Fruit fly (Drosophila melanogaster): ENCODE results near the gene CG42505.

The CG42505 gene

DNA sequence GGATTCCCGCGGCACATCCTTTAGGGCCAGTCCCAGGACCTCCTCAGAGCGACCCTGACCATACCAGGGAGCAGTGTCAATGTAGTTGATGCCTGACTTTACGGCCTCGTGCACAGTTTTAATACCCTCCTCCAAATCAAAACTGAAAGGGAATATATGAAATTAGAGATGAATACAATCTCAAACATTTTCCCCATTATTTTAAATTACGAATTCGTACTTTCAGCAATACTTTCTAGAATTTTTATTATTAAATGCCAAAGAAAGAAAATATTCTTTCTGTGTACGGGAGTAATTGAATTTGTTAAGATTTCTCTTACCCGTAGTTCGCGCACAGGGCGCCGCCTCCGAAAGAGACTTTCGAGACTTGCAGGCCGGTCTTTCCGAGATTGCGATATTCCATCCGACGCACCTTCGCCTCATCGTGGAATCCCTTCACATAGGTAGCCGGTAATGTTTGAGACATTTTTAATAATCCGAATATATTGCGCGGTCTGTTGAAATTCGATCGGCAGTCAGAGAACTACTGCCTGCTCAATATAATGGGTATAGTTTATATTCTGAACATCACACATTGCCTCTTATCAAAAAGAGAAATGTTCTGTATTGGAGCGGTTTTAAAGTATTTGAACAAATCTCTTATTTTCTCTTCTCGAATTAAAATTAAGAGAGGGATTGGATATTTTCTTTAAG lies 51.5 kb downstream of the CG42505 start, which contains the start of gene CG18547 (continued):
- peak; percentile 24 for TF ChIP-seq dsx (GFP tag; optimal IDR thresholded peaks at IDR 0.05; ENCODE audit: poor library complexity, severe bottlenecking)
- peak; percentile 59 for TF ChIP-seq Ets96B (tag; optimal IDR thresholded peaks at IDR 0.05)
- TF ChIP-seq CG3919 (GFP tag; optimal IDR thresholded peaks at IDR 0.05): peak; percentile 52
- peak; percentile 62 for TF ChIP-seq Met (GFP tag; optimal IDR thresholded peaks at IDR 0.05)
- peak; percentile 14 for TF ChIP-seq vri (GFP tag; optimal IDR thresholded peaks at IDR 0.05)
- no peak for TF ChIP-seq CG16779 (tag; optimal IDR thresholded peaks at IDR 0.05)
- TF ChIP-seq CG8319 (GFP tag; optimal IDR thresholded peaks at IDR 0.05): no peak
- peak; percentile 46 for TF ChIP-seq esn (GFP tag; optimal IDR thresholded peaks at IDR 0.05)
- peak; percentile 46 for TF ChIP-seq CG8632 (GFP tag; optimal IDR thresholded peaks at IDR 0.05)
- TF ChIP-seq pdm3 (GFP tag; optimal IDR thresholded peaks at IDR 0.05): peak; percentile 46
- TF ChIP-seq Hr38 (GFP tag; optimal IDR thresholded peaks at IDR 0.05): no peak
- TF ChIP-seq Eip78C (GFP tag): peak; percentile 84
- TF ChIP-seq Sox102F (GFP tag; optimal IDR thresholded peaks at IDR 0.05): peak; percentile 64
- TF ChIP-seq Eip75B (GFP tag; optimal IDR thresholded peaks at IDR 0.05): peak; percentile 49
- peak; percentile 3 for TF ChIP-seq Lpt (GFP tag; optimal IDR thresholded peaks at IDR 0.05)

DNA sequence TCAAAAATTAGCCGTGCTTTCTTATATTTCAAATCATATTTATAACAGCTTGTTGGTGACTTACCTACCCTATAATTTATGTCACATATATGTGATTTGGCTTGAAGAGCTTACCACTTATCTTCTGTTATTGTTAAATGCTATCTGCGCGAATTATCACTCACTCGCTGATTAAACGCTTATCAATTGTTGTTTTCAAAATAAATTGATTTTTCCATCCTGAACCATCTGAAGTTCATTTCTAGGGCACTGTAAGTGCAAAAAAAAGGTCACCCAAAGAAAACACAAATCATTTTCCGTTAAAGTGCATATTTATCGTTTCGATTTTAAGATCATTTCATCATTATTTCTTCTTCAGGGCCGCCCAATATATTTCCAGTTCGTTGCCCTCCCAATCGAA lies 53.3 kb downstream of the CG42505 start:
- TF ChIP-seq svp (GFP tag) (peak; percentile 92), vri (GFP tag; optimal IDR thresholded peaks at IDR 0.05) (peak; percentile 5), CG6276 (GFP tag; optimal IDR thresholded peaks at IDR 0.05) (no peak)

All from whole organism, prepupa.